Fruit fly (Drosophila melanogaster) whole organism, embryonic: ENCODE results near the gene da.
A peak's percentile ranks its signal among the peaks of the same experiment; 100 is the strongest.

Source experiments
- Awh ChIP-seq: fragments of 200-800 bp; sonication (Bioruptor generic); IDR thresholded peaks from 2 replicates; pipeline ENCODE4, ENCODE4 v1.3.6; 2022; ENCODE audit warnings: missing biosample characterization, missing genetic modification characterization
- CG10147 ChIP-seq: fragments of 200-800 bp; sonication (Bioruptor generic); optimal IDR thresholded peaks from 2 replicates; lab custom pipeline; 2019; ENCODE audit warnings: missing biosample characterization, mild to moderate bottlenecking, missing genetic modification characterization, moderate library complexity
- CG12071 ChIP-seq: fragments of 200-800 bp; sonication (Bioruptor generic); optimal IDR thresholded peaks from 3 replicates; lab custom pipeline; 2018; ENCODE audit warnings: missing biosample characterization, mild to moderate bottlenecking, missing genetic modification characterization
- CG13894 ChIP-seq: fragments of 200-800 bp; sonication (Bioruptor generic); optimal IDR thresholded peaks from 3 replicates; lab custom pipeline; 2018; ENCODE audit warnings: missing biosample characterization, mild to moderate bottlenecking, missing genetic modification characterization, moderate library complexity
- CG15011 ChIP-seq: fragments of 200-800 bp; sonication (Bioruptor generic); optimal IDR thresholded peaks from 3 replicates; lab custom pipeline; 2018; ENCODE audit warnings: missing biosample characterization, mild to moderate bottlenecking, missing genetic modification characterization
- CG15514 ChIP-seq: fragments of 200-800 bp; sonication (Bioruptor generic); optimal IDR thresholded peaks from 3 replicates; lab custom pipeline; 2017; ENCODE audit warnings: missing biosample characterization, missing genetic modification characterization, mild to moderate bottlenecking, moderate library complexity, missing genetic modification reagents
- CG16813 ChIP-seq: fragments of 200-800 bp; sonication (Bioruptor generic); IDR thresholded peaks from 3 replicates; pipeline ENCODE4 v1.3.6; 2022; ENCODE audit warnings: missing biosample characterization, missing genetic modification characterization; ENCODE audit not compliant: partially characterized antibody
- CG16863 ChIP-seq: fragments of 200-800 bp; sonication (Bioruptor generic); optimal IDR thresholded peaks from 3 replicates; lab custom pipeline; 2016; ENCODE audit warnings: missing biosample characterization, missing genetic modification characterization
- CG17568 ChIP-seq: fragments of 200-800 bp; sonication (Bioruptor generic); optimal IDR thresholded peaks from 2 replicates; lab custom pipeline; 2018; ENCODE audit warnings: missing biosample characterization, mild to moderate bottlenecking, missing genetic modification characterization, moderate library complexity
- CG1792 ChIP-seq: fragments of 200-800 bp; sonication (Bioruptor generic); optimal IDR thresholded peaks from 2 replicates; lab custom pipeline; 2016; ENCODE audit warnings: missing biosample characterization, missing genetic modification characterization
- CG30403 ChIP-seq: fragments of 200-800 bp; sonication (Bioruptor generic); optimal IDR thresholded peaks from 3 replicates; lab custom pipeline; 2016; ENCODE audit warnings: missing biosample characterization, missing genetic modification characterization
- CG31365 ChIP-seq: fragments of 200-800 bp; sonication (Bioruptor generic); optimal IDR thresholded peaks from 2 replicates; lab custom pipeline; 2018; ENCODE audit warnings: missing biosample characterization, mild to moderate bottlenecking, missing genetic modification characterization
- CG32532 ChIP-seq: fragments of 200-800 bp; sonication (Bioruptor generic); IDR thresholded peaks from 2 replicates; pipeline ENCODE4 v1.3.6; 2022; ENCODE audit warnings: missing biosample characterization, missing genetic modification characterization
- CG34224 ChIP-seq: fragments of 200-800 bp; sonication (Bioruptor generic); IDR thresholded peaks from 3 replicates; pipeline ENCODE4 v1.3.6; 2022; ENCODE audit warnings: missing biosample characterization, missing genetic modification characterization; ENCODE audit not compliant: partially characterized antibody
- CG34376 ChIP-seq: fragments of 200-800 bp; sonication (Bioruptor generic); optimal IDR thresholded peaks from 2 replicates; lab custom pipeline; 2018; ENCODE audit warnings: missing biosample characterization, mild to moderate bottlenecking, missing genetic modification characterization
- CG34422 ChIP-seq: fragments of 200-800 bp; sonication (Bioruptor generic); IDR thresholded peaks from 3 replicates; pipeline ENCODE4 v1.3.6; 2022; ENCODE audit warnings: missing biosample characterization, missing genetic modification characterization
- CG3995 ChIP-seq: fragments of 200-800 bp; sonication (Bioruptor generic); optimal IDR thresholded peaks from 3 replicates; lab custom pipeline; 2016; ENCODE audit warnings: missing biosample characterization, missing genetic modification characterization
- CG4282 ChIP-seq: fragments of 200-800 bp; sonication (Bioruptor generic); optimal IDR thresholded peaks from 2 replicates; lab custom pipeline; 2016; ENCODE audit warnings: missing biosample characterization, missing genetic modification characterization
- CG4424 ChIP-seq: fragments of 200-800 bp; sonication (Bioruptor generic); optimal IDR thresholded peaks from 3 replicates; lab custom pipeline; 2016; ENCODE audit warnings: missing biosample characterization, missing genetic modification characterization
- CG6254 ChIP-seq: fragments of 200-800 bp; sonication (Bioruptor generic); optimal IDR thresholded peaks from 3 replicates; lab custom pipeline; 2017; ENCODE audit warnings: mild to moderate bottlenecking, missing biosample characterization, missing genetic modification reagents, missing genetic modification characterization
- CG7928 ChIP-seq: fragments of 200-800 bp; sonication (Bioruptor generic); optimal IDR thresholded peaks from 2 replicates; lab custom pipeline; 2017; ENCODE audit warnings: missing biosample characterization, mild to moderate bottlenecking, missing genetic modification characterization
- E2f2 ChIP-seq: fragments of 200-800 bp; sonication (Bioruptor generic); IDR thresholded peaks from 2 replicates; pipeline ENCODE4 v1.3.6; 2022; ENCODE audit warnings: missing biosample characterization, missing genetic modification characterization
- Ets65A ChIP-seq: fragments of 200-800 bp; sonication (Bioruptor generic); peaks from one replicate; lab custom pipeline; 2016; ENCODE audit warnings: missing biosample characterization, missing genetic modification characterization
- HLH4C ChIP-seq: fragments of 200-800 bp; sonication (Bioruptor generic); IDR thresholded peaks from 3 replicates; pipeline ENCODE4 v1.3.6; 2022; ENCODE audit warnings: missing biosample characterization, missing genetic modification characterization; ENCODE audit not compliant: partially characterized antibody
- Hand ChIP-seq: fragments of 200-800 bp; sonication (Bioruptor generic); optimal IDR thresholded peaks from 2 replicates; lab custom pipeline; 2017; ENCODE audit warnings: mild to moderate bottlenecking, missing biosample characterization, missing genetic modification reagents, missing genetic modification characterization
- Lpt ChIP-seq: fragments of >200 bp; optimal IDR thresholded peaks from 2 replicates; lab custom pipeline; 2018; ENCODE audit warnings: missing biosample characterization, missing genetic modification characterization
- Meics ChIP-seq: fragments of 200-800 bp; sonication (Bioruptor generic); optimal IDR thresholded peaks from 2 replicates; lab custom pipeline; 2017; ENCODE audit warnings: missing biosample characterization, mild to moderate bottlenecking, missing genetic modification characterization
- Mrtf ChIP-seq: fragments of 200-800 bp; sonication (Bioruptor generic); IDR thresholded peaks from 3 replicates; pipeline ENCODE4 v1.3.6; 2022; ENCODE audit warnings: missing biosample characterization, missing genetic modification characterization
- Myb ChIP-seq: fragments of 200-800 bp; sonication (Bioruptor generic); optimal IDR thresholded peaks from 2 replicates; lab custom pipeline; 2016; ENCODE audit warnings: missing biosample characterization, missing genetic modification characterization
- NC2β ChIP-seq: fragments of 200-800 bp; sonication (Bioruptor generic); optimal IDR thresholded peaks from 2 replicates; lab custom pipeline; 2016; ENCODE audit warnings: missing biosample characterization, missing genetic modification characterization
- Nf-YC ChIP-seq: fragments of 200-800 bp; optimal IDR thresholded peaks from 3 replicates; lab custom pipeline; 2019; ENCODE audit warnings: missing biosample characterization, mild to moderate bottlenecking, missing genetic modification characterization, moderate library complexity
- Oaz ChIP-seq: fragments of 200-800 bp; sonication (Bioruptor generic); IDR thresholded peaks from 2 replicates; pipeline ENCODE4 v1.3.6; 2022; ENCODE audit warnings: missing biosample characterization, missing genetic modification characterization
- Optix ChIP-seq: fragments of 200-800 bp; sonication (Bioruptor generic); IDR thresholded peaks from 3 replicates; pipeline ENCODE4 v1.3.6; 2022; ENCODE audit warnings: missing biosample characterization, missing genetic modification characterization
- Sry-β ChIP-seq: fragments of 200-800 bp; sonication (Bioruptor generic); optimal IDR thresholded peaks from 2 replicates; lab custom pipeline; 2018; ENCODE audit warnings: missing biosample characterization, mild to moderate bottlenecking, missing genetic modification characterization, moderate library complexity
- TFAM ChIP-seq: fragments of 200-800 bp; sonication (Bioruptor generic); optimal IDR thresholded peaks from 2 replicates; lab custom pipeline; 2017; ENCODE audit warnings: missing biosample characterization, missing genetic modification characterization, inconsistent platforms
- Trl ChIP-seq, 3 experiments: fragments of >200 bp in 2 of 3; fragments of 200-800 bp in 1 of 3; sonication (Bioruptor generic) in 1 of 3; optimal IDR thresholded peaks; 2 replicates in 1 of 3; 3 replicates in 2 of 3; lab custom pipeline; 2016 to 2017; ENCODE audit warnings: missing biosample characterization in 1 of 3, missing genetic modification characterization in 1 of 3
- cato ChIP-seq: fragments of 200-800 bp; sonication (Bioruptor generic); optimal IDR thresholded peaks from 2 replicates; lab custom pipeline; 2016; ENCODE audit warnings: missing biosample characterization, missing genetic modification characterization, borderline replicate concordance
- crc ChIP-seq: fragments of 200-800 bp; sonication (Bioruptor generic); optimal IDR thresholded peaks from 2 replicates; lab custom pipeline; 2016; ENCODE audit warnings: missing biosample characterization, missing genetic modification characterization
- disco-r ChIP-seq: fragments of 200-800 bp; sonication (Bioruptor generic); optimal IDR thresholded peaks from 2 replicates; lab custom pipeline; 2016; ENCODE audit warnings: missing biosample characterization, missing genetic modification characterization
- ewg ChIP-seq: fragments of 200-800 bp; sonication (Bioruptor generic); optimal IDR thresholded peaks from 3 replicates; lab custom pipeline; 2017; ENCODE audit warnings: mild to moderate bottlenecking, missing biosample characterization, missing genetic modification reagents, missing genetic modification characterization
- gsb-n ChIP-seq: fragments of 200-800 bp; sonication (Bioruptor generic); optimal IDR thresholded peaks from 3 replicates; lab custom pipeline; 2018; ENCODE audit warnings: missing biosample characterization, mild to moderate bottlenecking, missing genetic modification characterization
- lab ChIP-seq: fragments of 200-800 bp; sonication (Bioruptor generic); optimal IDR thresholded peaks from 3 replicates; lab custom pipeline; 2017; ENCODE audit warnings: missing biosample characterization, missing genetic modification characterization, mild to moderate bottlenecking, moderate library complexity, missing genetic modification reagents
- maf-S ChIP-seq: fragments of 200-800 bp; sonication (Bioruptor generic); optimal IDR thresholded peaks from 2 replicates; lab custom pipeline; 2016; ENCODE audit warnings: missing biosample characterization, missing genetic modification characterization
- pfk ChIP-seq: fragments of 200-800 bp; sonication (Bioruptor generic); optimal IDR thresholded peaks from 2 replicates; lab custom pipeline; 2018; ENCODE audit warnings: missing biosample characterization, mild to moderate bottlenecking, missing genetic modification characterization, moderate library complexity
- phol ChIP-seq: fragments of 200-800 bp; sonication (Bioruptor generic); optimal IDR thresholded peaks from 3 replicates; lab custom pipeline; 2018; ENCODE audit warnings: missing biosample characterization, mild to moderate bottlenecking, missing genetic modification characterization, moderate library complexity
- run ChIP-seq: fragments of 200-800 bp; sonication (Bioruptor generic); optimal IDR thresholded peaks from 3 replicates; lab custom pipeline; 2018; ENCODE audit warnings: missing biosample characterization, mild to moderate bottlenecking, missing genetic modification characterization
- scrt ChIP-seq: fragments of 200-800 bp; sonication (Bioruptor generic); optimal IDR thresholded peaks from 2 replicates; lab custom pipeline; 2018; ENCODE audit warnings: missing biosample characterization, mild to moderate bottlenecking, missing genetic modification characterization, moderate library complexity
- sens ChIP-seq: fragments of 200-800 bp; sonication (Bioruptor generic); peaks from one replicate; lab custom pipeline; 2016; ENCODE audit warnings: missing biosample characterization, missing genetic modification characterization
- trh ChIP-seq: fragments of 200-800 bp; sonication (Bioruptor generic); optimal IDR thresholded peaks from 2 replicates; lab custom pipeline; 2016; ENCODE audit warnings: missing biosample characterization, missing genetic modification characterization
- ttk ChIP-seq: fragments of 200-800 bp; sonication (Bioruptor generic); IDR thresholded peaks from 2 replicates; pipeline ENCODE4 v2.1.2; 2022; ENCODE audit warnings: missing biosample characterization, missing genetic modification characterization
- vvl ChIP-seq: fragments of 200-800 bp; sonication (Bioruptor generic); IDR thresholded peaks from 2 replicates; pipeline ENCODE4 v1.3.6; 2022; ENCODE audit warnings: missing biosample characterization, missing genetic modification characterization

The da gene

dm6 chr2L:10356508-10356907 lies 31.4 kb upstream of the da start, which contains the start of the genes CtsL4 and ClpP (continued):
- TF ChIP-seq CG1792 (no peak), CG17568 (GFP tag; lab: Kevin White, UChicago) (no peak), run (no peak), CG30403 (peak; percentile 46), Sry-β (peak; percentile 21), CG16813 (GFP tag; lab: Robert Waterston, UW) (no peak), lab (GFP tag; lab: Kevin White, UChicago) (no peak), Meics (no peak), CG3995 (peak; percentile 27), ttk (no peak), CG6254 (GFP tag; lab: Kevin White, UChicago) (no peak), CG16863 (GFP tag; lab: Kevin White, UChicago) (no peak), disco-r (no peak), CG13894 (tag; lab: Kevin White, UChicago) (no peak), CG4282 (peak; percentile 2), maf-S (GFP tag; lab: Kevin White, UChicago) (peak; percentile 3), Hand (no peak), Oaz (GFP tag; lab: Robert Waterston, UW) (no peak; the same call in 1 of the 2 replicates), trh (GFP tag; lab: Kevin White, UChicago) (no peak), CG34224 (GFP tag; lab: Robert Waterston, UW) (no peak), gsb-n (tag; lab: Kevin White, UChicago) (no peak), Nf-YC (peak; percentile 49), CG7928 (GFP tag; lab: Kevin White, UChicago) (no peak), Mrtf (GFP tag; lab: Robert Waterston, UW) (peak; percentile 39; the same call in 1 of the 3 replicates), TFAM (no peak), HLH4C (GFP tag; lab: Robert Waterston, UW) (no peak), scrt (GFP tag; lab: Kevin White, UChicago) (no peak), phol (tag; lab: Kevin White, UChicago) (peak; percentile 60), CG34422 (GFP tag; lab: Robert Waterston, UW) (peak; percentile 65; the same call in 1 of the 3 replicates), Myb (peak; percentile 15), CG15011 (no peak), Ets65A (no peak), CG12071 (GFP tag; lab: Kevin White, UChicago) (no peak), NC2β (GFP tag; lab: Kevin White, UChicago) (no peak), ewg (GFP tag; lab: Kevin White, UChicago) (no peak), Optix (GFP tag; lab: Robert Waterston, UW) (peak; percentile 28; the same call in 1 of the 3 replicates), CG10147 (GFP tag; lab: Kevin White, UChicago) (no peak), vvl (GFP tag; lab: Robert Waterston, UW) (peak; percentile 74), crc (GFP tag; lab: Kevin White, UChicago) (no peak), Awh (GFP tag; lab: Robert Waterston, UW) (no peak), CG31365 (tag; lab: Kevin White, UChicago) (no peak), Trl (optimal IDR thresholded peaks at IDR 0.05; lab: Kevin White, UChicago) (no peak), Trl (GFP tag; optimal IDR thresholded peaks at IDR 0.05; lab: Kevin White, UChicago) (peak; percentile 8), CG32532 (peak; percentile 34), pfk (GFP tag; lab: Kevin White, UChicago) (peak; percentile 97), CG4424 (GFP tag; lab: Kevin White, UChicago) (peak; percentile 35), CG34376 (GFP tag; lab: Kevin White, UChicago) (peak; percentile 3), cato (GFP tag; lab: Kevin White, UChicago) (peak; percentile 14), CG15514 (GFP tag; lab: Kevin White, UChicago) (peak; percentile 53), Lpt (GFP tag; lab: Kevin White, UChicago) (no peak), sens (GFP tag; lab: Kevin White, UChicago) (no peak), E2f2 (GFP tag; lab: Robert Waterston, UW) (no peak)
